Worm (Caenorhabditis elegans) whole organism, mixed stage, embryonic: ENCODE data around the gene srt-56.

ENCODE experiments used
- bed-3 ChIP-seq: fragments of 200-800 bp; sonication (Bioruptor generic); optimal IDR thresholded peaks from 3 replicates; lab custom pipeline; 2018; ENCODE audit warnings: mild to moderate bottlenecking, missing genetic modification characterization, moderate library complexity, missing compliant biosample characterization
- blmp-1 ChIP-seq: fragments of 150-350 bp; optimal IDR thresholded peaks from 2 replicates; lab custom pipeline; 2014; ENCODE audit warnings: missing biosample characterization, missing genetic modification characterization
- ceh-43 ChIP-seq: fragments of 200-800 bp; sonication (Bioruptor generic); optimal IDR thresholded peaks from 2 replicates; lab custom pipeline; 2018; ENCODE audit warnings: mild to moderate bottlenecking, missing genetic modification characterization, moderate library complexity, missing compliant biosample characterization
- ceh-83 ChIP-seq: fragments of 200-800 bp; sonication (Bioruptor generic); optimal IDR thresholded peaks from 2 replicates; lab custom pipeline; 2018; ENCODE audit warnings: mild to moderate bottlenecking, missing genetic modification characterization, missing compliant biosample characterization
- ces-1 ChIP-seq: fragments of 150-350 bp; optimal IDR thresholded peaks from 2 replicates; lab custom pipeline; 2014; ENCODE audit warnings: missing biosample characterization, missing genetic modification reagents, missing genetic modification characterization
- cnd-1 ChIP-seq: fragments of 200-800 bp; sonication (Bioruptor generic); optimal IDR thresholded peaks from 2 replicates; lab custom pipeline; 2018; ENCODE audit warnings: mild to moderate bottlenecking, missing genetic modification characterization, missing compliant biosample characterization
- drap-1 ChIP-seq: fragments of 200-800 bp; sonication (Bioruptor generic); optimal IDR thresholded peaks from 3 replicates; lab custom pipeline; 2018; ENCODE audit warnings: mild to moderate bottlenecking, missing genetic modification characterization, missing compliant biosample characterization
- elt-1 ChIP-seq: sonication (generic microtip); optimal IDR thresholded peaks from 2 replicates; lab custom pipeline; 2017; ENCODE audit warnings: missing genetic modification characterization, mild to moderate bottlenecking, missing compliant biosample characterization, antibody characterized with exemption, moderate library complexity, borderline replicate concordance; ENCODE audit not compliant: insufficient read depth
- elt-3 ChIP-seq: fragments of 150-350 bp; optimal IDR thresholded peaks from 2 replicates; lab custom pipeline; 2014; ENCODE audit warnings: missing biosample characterization, missing genetic modification characterization
- flh-1 ChIP-seq: fragments of 200-800 bp; sonication (Bioruptor generic); optimal IDR thresholded peaks from 2 replicates; lab custom pipeline; 2018; ENCODE audit warnings: mild to moderate bottlenecking, missing genetic modification characterization, moderate library complexity, missing compliant biosample characterization
- ham-2 ChIP-seq: fragments of 200-800 bp; sonication (Bioruptor generic); optimal IDR thresholded peaks from 2 replicates; lab custom pipeline; 2018; ENCODE audit warnings: mild to moderate bottlenecking, missing genetic modification characterization, missing compliant biosample characterization
- hlh-1 ChIP-seq: fragments of 150-350 bp; optimal IDR thresholded peaks from 2 replicates; lab custom pipeline; 2014; ENCODE audit warnings: missing biosample characterization, missing genetic modification reagents, missing genetic modification characterization
- lin-13 ChIP-seq: fragments of 150-350 bp; optimal IDR thresholded peaks from 2 replicates; lab custom pipeline; 2014; ENCODE audit warnings: missing biosample characterization, missing genetic modification characterization
- lin-32 ChIP-seq: fragments of 200-800 bp; sonication (Bioruptor generic); optimal IDR thresholded peaks from 2 replicates; lab custom pipeline; 2018; ENCODE audit warnings: mild to moderate bottlenecking, missing genetic modification characterization, missing compliant biosample characterization
- lsy-2 ChIP-seq: fragments of 150-350 bp; optimal IDR thresholded peaks from 2 replicates; lab custom pipeline; 2014; ENCODE audit warnings: missing biosample characterization, missing genetic modification characterization
- mep-1 ChIP-seq: fragments of 150-350 bp; optimal IDR thresholded peaks from 2 replicates; lab custom pipeline; 2017; ENCODE audit warnings: missing biosample characterization, missing genetic modification reagents, missing genetic modification characterization, inconsistent platforms
- mls-2 ChIP-seq: sonication (generic microtip); optimal IDR thresholded peaks from 2 replicates; lab custom pipeline; 2016; ENCODE audit warnings: mild to moderate bottlenecking, missing genetic modification characterization, moderate library complexity, missing compliant biosample characterization
- nhr-12 ChIP-seq: fragments of 150-350 bp; optimal IDR thresholded peaks from 2 replicates; lab custom pipeline; 2014; ENCODE audit warnings: missing biosample characterization, missing genetic modification characterization
- nhr-2 ChIP-seq: fragments of 150-350 bp; optimal IDR thresholded peaks from 2 replicates; lab custom pipeline; 2014; ENCODE audit warnings: missing biosample characterization, missing genetic modification characterization
- nhr-237 ChIP-seq: fragments of 150-350 bp; optimal IDR thresholded peaks from 2 replicates; lab custom pipeline; 2014; ENCODE audit warnings: missing biosample characterization, missing genetic modification characterization
- nhr-28 ChIP-seq: fragments of 150-350 bp; optimal IDR thresholded peaks from 2 replicates; lab custom pipeline; 2014; ENCODE audit warnings: missing biosample characterization, missing genetic modification characterization
- sem-2 ChIP-seq: fragments of 200-800 bp; sonication (Bioruptor generic); optimal IDR thresholded peaks from 2 replicates; lab custom pipeline; 2018; ENCODE audit warnings: mild to moderate bottlenecking, missing genetic modification characterization, missing compliant biosample characterization
- sptf-1 ChIP-seq: sonication (generic microtip); optimal IDR thresholded peaks from 2 replicates; lab custom pipeline; 2017; ENCODE audit warnings: mild to moderate bottlenecking, missing genetic modification characterization, moderate library complexity, missing compliant biosample characterization
- tbx-8 ChIP-seq: fragments of 200-800 bp; sonication (Bioruptor generic); optimal IDR thresholded peaks from 2 replicates; lab custom pipeline; 2018; ENCODE audit warnings: mild to moderate bottlenecking, missing genetic modification characterization, moderate library complexity, missing compliant biosample characterization
- unc-39 ChIP-seq: fragments of 150-350 bp; optimal IDR thresholded peaks from 2 replicates; lab custom pipeline; 2014; ENCODE audit warnings: missing biosample characterization, missing genetic modification characterization
- unc-62 ChIP-seq: fragments of 150-350 bp; optimal IDR thresholded peaks from 2 replicates; lab custom pipeline; 2014; ENCODE audit warnings: missing biosample characterization, missing genetic modification reagents, missing genetic modification characterization

Gene srt-56

DNA sequence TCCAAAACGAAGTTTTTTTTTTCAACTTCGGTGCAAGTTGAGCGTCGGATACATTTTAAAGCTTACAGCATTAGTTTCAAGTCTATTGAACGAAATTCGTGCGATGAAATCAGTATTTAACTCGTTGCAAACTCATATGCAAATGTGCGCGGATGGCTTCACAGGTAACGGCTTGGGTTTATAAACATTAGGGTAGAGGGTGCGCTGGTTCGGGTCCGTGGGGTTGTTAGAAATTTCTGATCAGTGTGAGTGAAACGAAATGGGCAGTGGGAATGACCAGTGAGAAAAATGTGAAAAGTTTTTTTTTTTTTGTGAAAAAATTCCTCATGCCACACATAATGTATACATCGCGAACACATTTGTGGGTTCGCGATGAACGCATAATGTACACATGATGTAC is 41.5 kb upstream of the srt-56 start:
- no peak for TF ChIP-seq blmp-1 (tag; lab: Kevin White, UChicago)
- no peak for TF ChIP-seq nhr-12 (tag; lab: Kevin White, UChicago)
- no peak for TF ChIP-seq ces-1
- TF ChIP-seq unc-62 (GFP tag; lab: Kevin White, UChicago) = no peak
- no peak for TF ChIP-seq unc-39
- TF ChIP-seq ceh-83 (GFP tag; lab: Kevin White, UChicago) = no peak
- no peak for TF ChIP-seq ham-2 (GFP tag; lab: Kevin White, UChicago)
- no peak for TF ChIP-seq lin-13

DNA sequence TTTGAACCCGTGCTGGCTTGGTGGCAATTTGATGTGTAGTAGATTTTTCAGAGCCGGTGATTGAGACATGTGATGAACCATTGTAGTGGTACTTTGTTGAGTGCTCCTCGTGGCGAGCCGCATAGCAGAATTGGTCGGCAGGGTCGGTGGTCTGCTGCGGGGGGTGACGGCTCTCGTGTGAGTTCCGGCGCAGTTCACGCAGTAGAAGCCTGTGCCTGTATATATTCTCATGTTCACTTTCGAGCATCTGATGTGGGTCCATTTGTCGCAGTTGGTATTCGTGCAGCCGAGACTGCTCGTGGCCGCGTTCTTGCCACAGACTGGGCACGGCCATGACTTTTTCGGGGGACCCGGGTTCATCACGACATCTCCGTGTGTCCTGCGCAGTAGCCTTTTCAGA is 40.7 kb upstream of the srt-56 start:
- TF ChIP-seq tbx-8 (GFP tag; lab: Kevin White, UChicago) = no peak
- no peak for TF ChIP-seq unc-39
- no peak for TF ChIP-seq bed-3 (GFP tag; lab: Kevin White, UChicago)
- no peak for TF ChIP-seq blmp-1 (tag; lab: Kevin White, UChicago)
- no peak for TF ChIP-seq hlh-1
- no peak for TF ChIP-seq ceh-83 (GFP tag; lab: Kevin White, UChicago)
- TF ChIP-seq sem-2 (GFP tag; lab: Kevin White, UChicago) = no peak
- TF ChIP-seq lsy-2 (tag; lab: Kevin White, UChicago) = no peak
- no peak for TF ChIP-seq ceh-43 (GFP tag; lab: Kevin White, UChicago)
- no peak for TF ChIP-seq flh-1
- TF ChIP-seq elt-1 (tag; lab: Kevin White, UChicago) = no peak
- TF ChIP-seq mep-1 = no peak
- no peak for TF ChIP-seq nhr-28 (tag; lab: Kevin White, UChicago)
- no peak for TF ChIP-seq cnd-1 (tag; lab: Kevin White, UChicago)
- no peak for TF ChIP-seq elt-3 (tag; lab: Kevin White, UChicago)

DNA sequence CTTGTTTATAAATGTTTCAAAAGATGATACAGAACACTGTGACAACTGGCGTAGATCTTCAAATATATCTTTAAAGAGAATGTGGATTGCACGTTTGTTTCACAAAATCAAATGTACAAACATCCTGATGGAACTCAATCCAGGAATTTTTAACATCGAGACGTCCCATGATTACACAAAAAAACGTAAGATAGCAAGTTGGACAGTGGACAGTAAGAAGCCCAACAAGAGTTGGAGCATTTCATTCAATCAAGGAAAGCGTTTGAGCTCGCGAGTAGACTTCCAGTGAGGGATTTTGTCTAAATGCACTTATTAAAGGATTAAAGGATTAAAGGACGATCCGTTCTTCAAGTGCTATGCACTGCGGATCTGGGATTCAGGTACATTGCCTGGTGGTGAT is 37.6 kb upstream of the srt-56 start, which contains the start of gene C36C5.12:
Gene C36C5.12 (minus strand): TSS at position 101 of the 400 bp plus-strand sequence.
- TF ChIP-seq mep-1 (no peak), lin-13 (no peak), ceh-83 (GFP tag; lab: Kevin White, UChicago) (no peak), elt-1 (tag; lab: Kevin White, UChicago) (no peak), nhr-12 (tag; lab: Kevin White, UChicago) (no peak), mls-2 (tag; lab: Kevin White, UChicago) (no peak)

DNA sequence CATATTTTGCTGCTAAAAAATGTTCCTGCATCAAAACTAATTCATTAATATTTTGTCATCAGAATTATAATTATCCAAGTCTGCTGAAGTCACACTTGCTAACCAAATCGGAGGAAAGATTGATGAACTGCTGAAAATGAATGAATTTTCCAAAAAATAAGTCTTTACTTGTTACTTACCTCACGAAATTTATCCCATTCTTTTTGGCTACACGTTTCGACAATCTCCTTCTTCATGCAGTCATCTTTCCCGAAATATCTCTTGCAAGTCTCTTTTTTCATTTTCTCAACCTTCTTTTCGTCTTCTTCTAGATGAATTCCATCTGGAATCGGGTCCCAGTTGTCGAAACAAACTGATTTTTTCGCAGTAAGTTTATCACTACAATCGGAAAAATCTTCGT is 36.7 kb upstream of the srt-56 start:
- TF ChIP-seq blmp-1 (tag; lab: Kevin White, UChicago) = no peak
- no peak for TF ChIP-seq unc-39
- no peak for TF ChIP-seq drap-1
- TF ChIP-seq nhr-2 (tag; lab: Kevin White, UChicago) = no peak
- no peak for TF ChIP-seq cnd-1 (tag; lab: Kevin White, UChicago)

DNA sequence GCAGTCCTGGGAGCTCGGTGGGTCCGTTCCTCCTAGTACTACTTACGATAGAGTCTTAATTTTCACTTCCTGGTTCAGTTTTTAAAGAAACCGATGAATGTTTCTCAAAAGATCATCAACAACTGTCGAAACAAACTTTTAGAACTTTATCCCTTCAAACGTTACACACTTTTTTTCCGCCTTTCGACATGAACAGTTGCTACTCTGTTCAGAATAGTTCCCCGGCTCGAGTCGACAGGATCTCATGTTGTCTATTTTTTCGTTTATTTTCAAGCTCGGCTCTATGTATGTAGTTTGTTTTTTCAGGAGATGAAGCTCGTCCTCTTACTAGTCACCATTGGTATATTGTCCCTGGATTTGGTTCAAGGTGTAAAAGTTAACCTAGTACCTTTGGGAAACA is 35.1 kb upstream of the srt-56 start, which contains the start of gene exh-1:
Gene exh-1 (plus strand): TSS at position 301 of the 400 bp plus-strand sequence.
- TF ChIP-seq lin-13 (no peak), mls-2 (tag; lab: Kevin White, UChicago) (no peak), ceh-43 (GFP tag; lab: Kevin White, UChicago) (no peak), nhr-2 (tag; lab: Kevin White, UChicago) (no peak), flh-1 (no peak), nhr-28 (tag; lab: Kevin White, UChicago) (no peak), elt-1 (tag; lab: Kevin White, UChicago) (no peak), sptf-1 (no peak), nhr-237 (tag; lab: Kevin White, UChicago) (no peak), mep-1 (no peak), ceh-83 (GFP tag; lab: Kevin White, UChicago) (no peak)

DNA sequence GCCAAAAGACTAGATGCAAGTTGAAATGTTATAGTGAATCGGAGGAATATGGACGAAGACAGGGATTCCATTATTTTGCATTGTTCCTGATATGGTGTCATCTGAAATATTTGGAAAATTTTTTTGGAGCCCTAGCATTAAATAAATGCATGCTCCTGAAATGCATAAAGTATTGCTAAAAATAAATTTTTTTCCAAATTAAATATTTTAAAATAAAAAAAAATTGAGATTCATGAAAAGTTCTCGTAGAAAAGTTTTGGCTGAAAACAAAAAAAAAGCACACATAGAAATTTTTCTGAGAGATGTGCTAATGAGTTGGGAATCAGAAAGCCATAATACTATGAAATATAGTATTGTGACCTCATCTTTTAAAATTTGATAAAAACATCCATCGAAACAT is 33.4 kb upstream of the srt-56 start, which contains the start of gene srab-7:
Gene srab-7 (minus strand): TSS at position 101 of the 400 bp plus-strand sequence.
- TF ChIP-seq nhr-237 (tag; lab: Kevin White, UChicago) (no peak), flh-1 (no peak), sptf-1 (no peak), lin-32 (GFP tag; lab: Kevin White, UChicago) (no peak), sem-2 (GFP tag; lab: Kevin White, UChicago) (no peak), drap-1 (no peak), ham-2 (GFP tag; lab: Kevin White, UChicago) (no peak), unc-62 (GFP tag; lab: Kevin White, UChicago) (no peak), elt-3 (tag; lab: Kevin White, UChicago) (no peak), ces-1 (no peak), ceh-43 (GFP tag; lab: Kevin White, UChicago) (no peak), blmp-1 (tag; lab: Kevin White, UChicago) (no peak), lsy-2 (tag; lab: Kevin White, UChicago) (no peak)
- TF ChIP-seq, all 35 proteins: peak for 0
